Worm (Caenorhabditis elegans) whole organism, L4 larva: Measurements from ENCODE around the gene stn-2.

Source experiments
- D1046.2 ChIP-seq: fragments of 200-800 bp; sonication (Bioruptor generic); IDR thresholded peaks from 2 replicates; pipeline ENCODE4 v1.3.6; 2022; ENCODE audit warnings: missing genetic modification characterization, missing compliant biosample characterization
- F10B5.3 ChIP-seq: sonication (generic microtip); optimal IDR thresholded peaks from 2 replicates; lab custom pipeline; 2016; ENCODE audit warnings: mild to moderate bottlenecking, missing genetic modification characterization, missing compliant biosample characterization
- R02D3.7 ChIP-seq: fragments of 150-350 bp; sonication (generic microtip); optimal IDR thresholded peaks from 3 replicates; lab custom pipeline; 2014; ENCODE audit warnings: missing biosample characterization, missing genetic modification characterization
- T26A8.4 ChIP-seq: fragments of 200-800 bp; sonication (Bioruptor generic); IDR thresholded peaks from 2 replicates; pipeline ENCODE4 v1.3.6; 2022; ENCODE audit warnings: missing genetic modification characterization, missing compliant biosample characterization
- ZK546.5 ChIP-seq, 2 experiments: sonication (generic microtip); optimal IDR thresholded peaks; 2 replicates each; lab custom pipeline; 2017; ENCODE audit warnings: missing biosample characterization in 2 of 2, missing genetic modification characterization in 2 of 2
- aha-1 ChIP-seq: fragments of 150-350 bp; peaks from one replicate; lab custom pipeline; 2014; ENCODE audit warnings: missing biosample characterization, missing genetic modification characterization
- arid-1 ChIP-seq: fragments of 200-800 bp; sonication (Bioruptor generic); conservative IDR thresholded peaks from 2 replicates; pipeline ENCODE4 v1.3.6; 2022; ENCODE audit warnings: missing genetic modification reagents, missing genetic modification characterization, missing compliant biosample characterization
- ceh-82 ChIP-seq: sonication (generic microtip); optimal IDR thresholded peaks from 2 replicates; lab custom pipeline; 2017; ENCODE audit warnings: missing biosample characterization, missing genetic modification characterization
- ces-1 ChIP-seq: fragments of 150-350 bp; sonication (generic microtip); optimal IDR thresholded peaks from 4 replicates; lab custom pipeline; 2014; ENCODE audit warnings: missing biosample characterization, missing genetic modification reagents, missing genetic modification characterization
- ctbp-1 ChIP-seq: fragments of 200-800 bp; sonication (Bioruptor generic); IDR thresholded peaks from 2 replicates; pipeline ENCODE4 v1.3.6; 2022; ENCODE audit warnings: missing genetic modification reagents, missing genetic modification characterization, missing compliant biosample characterization
- daf-12 ChIP-seq: fragments of 150-350 bp; optimal IDR thresholded peaks from 2 replicates; lab custom pipeline; 2014; ENCODE audit warnings: missing biosample characterization, missing genetic modification reagents, missing genetic modification characterization
- daf-16 ChIP-seq, 3 experiments: sonication (generic microtip); optimal IDR thresholded peaks; 2 replicates each; lab custom pipeline; 2016 to 2017; ENCODE audit warnings: missing genetic modification characterization in 3 of 3, missing genetic modification reagents in 3 of 3, mild to moderate bottlenecking in 2 of 3, missing compliant biosample characterization in 2 of 3, missing biosample characterization in 1 of 3, moderate library complexity in 1 of 3
- dmd-9 ChIP-seq: fragments of 200-800 bp; sonication (Bioruptor generic); IDR thresholded peaks from 2 replicates; pipeline ENCODE4 v1.3.6; 2022; ENCODE audit warnings: missing genetic modification reagents, missing genetic modification characterization, missing compliant biosample characterization
- dpl-1 ChIP-seq: fragments of 150-350 bp; optimal IDR thresholded peaks from 2 replicates; lab custom pipeline; 2014; ENCODE audit warnings: missing biosample characterization, missing genetic modification reagents, missing genetic modification characterization
- dve-1 ChIP-seq: sonication (generic microtip); optimal IDR thresholded peaks from 2 replicates; lab custom pipeline; 2017; ENCODE audit warnings: antibody characterized with exemption, mild to moderate bottlenecking, missing genetic modification characterization, missing compliant biosample characterization; ENCODE audit not compliant: insufficient read depth
- egl-43 ChIP-seq: fragments of 200-800 bp; sonication (Bioruptor generic); IDR thresholded peaks from 2 replicates; pipeline ENCODE4 v1.3.6; 2022; ENCODE audit warnings: missing genetic modification reagents, missing genetic modification characterization, missing compliant biosample characterization
- fos-1 ChIP-seq: fragments of 150-350 bp; optimal IDR thresholded peaks from 2 replicates; lab custom pipeline; 2014; ENCODE audit warnings: missing biosample characterization, missing genetic modification characterization
- hif-1 ChIP-seq, 2 experiments: sonication (generic microtip); optimal IDR thresholded peaks; 2 replicates each; lab custom pipeline; 2016 to 2017; ENCODE audit warnings: missing compliant biosample characterization in 2 of 2, missing genetic modification characterization in 2 of 2, missing genetic modification reagents in 2 of 2, missing genotype in 2 of 2, mild to moderate bottlenecking in 1 of 2
- hlh-11 ChIP-seq: fragments of 200-800 bp; sonication (Bioruptor generic); optimal IDR thresholded peaks from 2 replicates; lab custom pipeline; 2018; ENCODE audit warnings: mild to moderate bottlenecking, missing genetic modification characterization, missing compliant biosample characterization
- lin-13 ChIP-seq: fragments of 150-350 bp; optimal IDR thresholded peaks from 2 replicates; lab custom pipeline; 2014; ENCODE audit warnings: missing biosample characterization, missing genetic modification reagents, missing genetic modification characterization
- lin-39 ChIP-seq: fragments of 150-350 bp; optimal IDR thresholded peaks from 2 replicates; lab custom pipeline; 2014; ENCODE audit warnings: missing biosample characterization, missing genetic modification reagents, missing genetic modification characterization
- lir-3 ChIP-seq: sonication (generic microtip); optimal IDR thresholded peaks from 2 replicates; lab custom pipeline; 2016; ENCODE audit warnings: mild to moderate bottlenecking, missing genetic modification characterization, missing compliant biosample characterization
- lsy-2 ChIP-seq, 2 experiments: fragments of 150-350 bp in 1 of 2; sonication (generic microtip) in 1 of 2; optimal IDR thresholded peaks; 2 replicates each; lab custom pipeline; 2014 to 2017; ENCODE audit warnings: missing biosample characterization in 2 of 2, missing genetic modification characterization in 2 of 2
- madf-5 ChIP-seq, 2 experiments: fragments of 200-800 bp; sonication (Bioruptor generic); IDR thresholded peaks; 2 replicates each; pipeline ENCODE4 v1.3.6; 2022; ENCODE audit warnings: missing compliant biosample characterization in 2 of 2, missing genetic modification characterization in 2 of 2
- madf-9 ChIP-seq: fragments of 200-800 bp; sonication (Bioruptor generic); conservative IDR thresholded peaks from 2 replicates; pipeline ENCODE4 v1.3.6; 2022; ENCODE audit warnings: missing genetic modification reagents, missing genetic modification characterization, missing compliant biosample characterization
- mes-2 ChIP-seq: sonication (generic microtip); optimal IDR thresholded peaks from 2 replicates; lab custom pipeline; 2016; ENCODE audit warnings: missing genotype, mild to moderate bottlenecking, missing genetic modification characterization, missing compliant biosample characterization; ENCODE audit not compliant: poor library complexity, severe bottlenecking
- mxl-3 ChIP-seq: fragments of 200-800 bp; sonication (Bioruptor generic); optimal IDR thresholded peaks from 2 replicates; lab custom pipeline; 2018; ENCODE audit warnings: mild to moderate bottlenecking, missing genetic modification characterization, missing compliant biosample characterization
- nhr-102 ChIP-seq: sonication (generic microtip); optimal IDR thresholded peaks from 2 replicates; lab custom pipeline; 2016; ENCODE audit warnings: mild to moderate bottlenecking, missing genetic modification characterization, moderate library complexity, missing compliant biosample characterization
- nhr-11 ChIP-seq: fragments of 150-350 bp; optimal IDR thresholded peaks from 2 replicates; lab custom pipeline; 2014; ENCODE audit warnings: missing biosample characterization, missing genetic modification characterization
- nhr-28 ChIP-seq: fragments of 150-350 bp; optimal IDR thresholded peaks from 2 replicates; lab custom pipeline; 2014; ENCODE audit warnings: missing biosample characterization, missing genetic modification characterization
- nhr-42 ChIP-seq: fragments of 200-800 bp; sonication (Bioruptor generic); IDR thresholded peaks from 2 replicates; pipeline ENCODE4 v1.3.6; 2022; ENCODE audit warnings: missing genetic modification characterization, missing compliant biosample characterization
- nhr-48 ChIP-seq: sonication (generic microtip); optimal IDR thresholded peaks from 2 replicates; lab custom pipeline; 2016; ENCODE audit warnings: mild to moderate bottlenecking, missing genetic modification characterization, missing compliant biosample characterization
- nhr-6 ChIP-seq: fragments of 150-350 bp; optimal IDR thresholded peaks from 2 replicates; lab custom pipeline; 2014; ENCODE audit warnings: missing biosample characterization, missing genetic modification characterization
- pha-4 ChIP-seq, 2 experiments: fragments of 150-350 bp in 1 of 2; fragments of 200-800 bp in 1 of 2; sonication (Bioruptor generic) in 1 of 2; IDR thresholded peaks in 1 of 2; optimal IDR thresholded peaks in 1 of 2; 2 replicates each; pipeline versions ENCODE4 v1.3.6 to Lab custom; 2014 to 2022; ENCODE audit warnings: missing genetic modification characterization in 2 of 2, missing genetic modification reagents in 2 of 2, missing biosample characterization in 1 of 2, missing compliant biosample characterization in 1 of 2
- php-3 ChIP-seq: fragments of 200-800 bp; sonication (Bioruptor generic); IDR thresholded peaks from 2 replicates; pipeline ENCODE4 v1.3.6; 2022; ENCODE audit warnings: missing genetic modification reagents, missing genetic modification characterization, missing compliant biosample characterization
- pqm-1 ChIP-seq: sonication (generic microtip); optimal IDR thresholded peaks from 2 replicates; lab custom pipeline; 2017; ENCODE audit warnings: missing biosample characterization, missing genetic modification characterization
- saeg-2 ChIP-seq: fragments of 200-800 bp; sonication (Bioruptor generic); IDR thresholded peaks from 2 replicates; pipeline ENCODE4 v1.3.6; 2022; ENCODE audit warnings: missing genetic modification reagents, missing genetic modification characterization, missing compliant biosample characterization
- snpc-4 ChIP-seq: fragments of 150-350 bp; optimal IDR thresholded peaks from 2 replicates; lab custom pipeline; 2014; ENCODE audit warnings: missing biosample characterization, missing genetic modification characterization
- spr-1 ChIP-seq: sonication (generic microtip); optimal IDR thresholded peaks from 2 replicates; lab custom pipeline; 2016; ENCODE audit warnings: mild to moderate bottlenecking, missing genetic modification characterization, missing compliant biosample characterization
- unc-62 ChIP-seq, 3 experiments: fragments of 150-350 bp in 1 of 3; sonication (generic microtip); optimal IDR thresholded peaks in 2 of 3; peaks in 1 of 3; 1 replicate in 1 of 3; 2 replicates in 2 of 3; lab custom pipeline; 2014 to 2017; ENCODE audit warnings: missing biosample characterization in 3 of 3, missing genetic modification characterization in 3 of 3, missing genetic modification reagents in 3 of 3, missing genotype in 1 of 3
- zfp-2 ChIP-seq: sonication (generic microtip); optimal IDR thresholded peaks from 2 replicates; lab custom pipeline; 2016; ENCODE audit warnings: mild to moderate bottlenecking, missing genetic modification characterization, missing compliant biosample characterization
- zip-11 ChIP-seq: fragments of 200-800 bp; sonication (Bioruptor generic); IDR thresholded peaks from 2 replicates; pipeline ENCODE4 v1.3.6; 2022; ENCODE audit warnings: missing genetic modification characterization, missing compliant biosample characterization
- zip-2 ChIP-seq: fragments of 150-350 bp; optimal IDR thresholded peaks from 2 replicates; lab custom pipeline; 2014; ENCODE audit warnings: missing biosample characterization, missing genetic modification characterization

The stn-2 gene

DNA sequence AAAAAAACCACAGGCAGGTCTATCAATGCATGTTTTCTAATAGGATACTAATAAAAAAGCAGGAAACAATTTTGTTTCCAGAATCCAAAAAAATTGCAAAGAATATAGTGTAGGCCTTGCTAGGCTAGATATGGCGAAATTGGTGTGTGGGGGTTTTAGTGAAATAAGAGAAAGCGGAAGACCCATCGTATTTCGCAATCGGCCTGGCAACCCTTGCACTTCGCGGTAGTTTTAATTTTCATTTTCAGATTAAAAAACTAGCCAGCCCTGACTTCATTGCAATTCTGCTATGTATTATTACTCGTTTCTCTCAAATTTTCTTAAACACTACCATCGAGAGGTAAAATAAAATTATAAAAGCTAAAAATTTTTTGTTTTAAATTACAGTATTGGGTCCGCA lies 5.5 kb downstream of the stn-2 start:
- TF ChIP-seq aha-1 (tag; lab: Kevin White, UChicago) = peak; percentile 24
- TF ChIP-seq spr-1 (tag; lab: Kevin White, UChicago) = no peak
- TF ChIP-seq zfp-2 = no peak
- TF ChIP-seq dpl-1 = no peak
- no peak for TF ChIP-seq hif-1 (tag; optimal IDR thresholded peaks at IDR 0.05; lab: Kevin White, UChicago)
- TF ChIP-seq snpc-4 (tag; lab: Kevin White, UChicago) = no peak
- TF ChIP-seq daf-12 (tag; lab: Kevin White, UChicago) = no peak
- no peak for TF ChIP-seq zip-11

DNA sequence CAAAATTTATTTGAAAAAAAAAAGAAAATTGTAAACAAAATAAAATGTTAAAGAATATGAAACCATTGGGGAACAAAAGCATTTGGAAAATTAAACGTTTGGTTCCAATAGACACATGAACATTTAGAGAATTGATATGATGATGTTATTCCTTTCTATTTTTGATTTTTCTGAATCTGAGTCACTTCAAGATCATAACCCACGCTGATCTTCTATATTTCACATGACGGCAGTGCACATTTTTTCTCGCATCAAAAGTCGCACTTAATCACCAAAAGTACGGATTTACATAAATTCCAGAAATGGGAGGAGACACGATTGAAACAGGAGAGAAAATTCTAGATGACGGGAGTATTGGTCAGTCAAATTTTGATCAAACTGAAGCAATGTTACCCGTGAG lies 7.7 kb downstream of the stn-2 start, which contains the start of gene F27D9.2:
Gene F27D9.2, plus strand, starts transcription at position 301 of the 400 bp plus-strand sequence.
- TF ChIP-seq unc-62 (GFP tag; optimal IDR thresholded peaks at IDR 0.05 in 1 of 2; lab: Kevin White, UChicago) (no peak), unc-62 (tag; optimal IDR thresholded peaks at IDR 0.05; lab: Kevin White, UChicago) (no peak), saeg-2 (no peak), hif-1 (tag; optimal IDR thresholded peaks at IDR 0.05; lab: Kevin White, UChicago) (no peak), zip-2 (tag; lab: Kevin White, UChicago) (no peak), pqm-1 (no peak), nhr-48 (no peak), nhr-102 (tag; lab: Kevin White, UChicago) (no peak), lsy-2 (tag; optimal IDR thresholded peaks at IDR 0.05; lab: Kevin White, UChicago) (no peak), ces-1 (GFP tag; lab: Kevin White, UChicago) (no peak), madf-9 (no peak), egl-43 (GFP tag; lab: Robert Waterston, UW) (no peak), lin-39 (tag; lab: Kevin White, UChicago) (no peak), ceh-82 (tag; lab: Kevin White, UChicago) (no peak), php-3 (GFP tag; lab: Robert Waterston, UW) (no peak), mes-2 (tag; lab: Kevin White, UChicago) (no peak), dmd-9 (GFP tag; lab: Robert Waterston, UW) (no peak)

DNA sequence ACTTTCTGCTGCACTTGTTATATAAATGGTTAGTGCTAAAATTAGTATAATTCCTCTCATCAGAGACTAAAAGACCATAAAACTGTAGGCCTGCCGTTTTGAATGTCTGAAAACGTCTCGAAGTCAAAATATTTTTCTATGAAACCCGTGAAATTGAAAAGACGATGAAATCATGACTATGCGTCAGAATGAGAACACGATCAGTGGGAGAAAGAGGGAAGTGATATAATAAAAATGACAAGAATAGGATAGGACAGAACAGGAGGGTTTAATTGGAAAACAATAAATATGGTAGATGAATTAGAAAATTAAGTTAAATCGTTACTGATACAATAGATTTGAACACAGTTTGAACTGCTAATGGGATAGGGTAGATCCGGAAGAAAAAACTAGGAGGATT lies 9.8 kb downstream of the stn-2 start, which contains the start of gene F27D9.7:
Gene F27D9.7, minus strand, starts transcription at position 101 of the 400 bp plus-strand sequence.
- TF ChIP-seq aha-1 (tag; lab: Kevin White, UChicago) (peak; percentile 49), R02D3.7 (tag; lab: Kevin White, UChicago) (no peak), F10B5.3 (no peak), ctbp-1 (no peak), D1046.2 (no peak), lin-13 (GFP tag; lab: Kevin White, UChicago) (no peak), T26A8.4 (no peak), ZK546.5 (tag; optimal IDR thresholded peaks at IDR 0.05; lab: Kevin White, UChicago) (no peak), nhr-42 (GFP tag; lab: Robert Waterston, UW) (no peak)
- TF ChIP-seq, all 104 proteins: peak for 1

DNA sequence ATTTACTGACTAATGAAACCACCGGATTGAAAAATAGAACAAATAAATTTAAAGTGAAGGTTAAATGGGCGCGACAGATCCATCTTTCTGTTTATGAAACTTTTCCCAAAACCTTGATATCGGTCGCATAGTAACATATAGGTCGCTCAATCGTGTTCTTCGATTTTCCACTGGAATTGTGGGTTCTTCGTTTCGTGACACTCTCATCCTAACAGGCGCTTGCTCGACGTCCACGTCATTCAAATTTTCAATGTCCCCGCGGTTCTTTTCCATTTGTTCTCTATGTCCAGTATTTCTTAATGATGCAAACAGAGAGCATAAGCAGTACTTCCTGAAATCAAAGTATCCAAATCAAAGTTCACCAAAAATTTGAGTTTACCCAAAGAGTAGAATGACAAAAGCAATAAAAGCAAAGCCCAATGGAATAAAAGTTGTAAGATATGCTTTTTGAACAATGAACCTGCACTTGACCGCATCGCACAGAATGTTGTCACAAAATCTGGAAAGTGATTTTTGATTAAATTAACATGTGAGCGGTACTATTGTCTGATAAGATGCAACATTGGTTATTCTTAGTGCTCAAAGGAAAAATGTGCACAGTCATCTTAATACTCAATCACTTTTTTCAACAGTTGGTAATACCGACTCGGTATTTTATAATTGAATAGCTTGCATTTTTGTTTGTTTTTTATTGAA lies 12.9 kb downstream of the stn-2 start, which contains the start of gene F27D9.13:
Gene F27D9.13, minus strand, starts transcription at position 51 of the 696 bp plus-strand sequence.
- no peak for TF ChIP-seq nhr-11
- no peak for TF ChIP-seq pha-4 (GFP tag; IDR thresholded peaks at IDR 0.05; lab: Robert Waterston, UW)
- no peak for TF ChIP-seq pha-4 (tag; optimal IDR thresholded peaks at IDR 0.05; lab: Kevin White, UChicago)
- TF ChIP-seq dve-1 (tag; lab: Kevin White, UChicago) = peak; percentile 17
- TF ChIP-seq nhr-102 (tag; lab: Kevin White, UChicago) = no peak
- no peak for TF ChIP-seq arid-1 (GFP tag; lab: Robert Waterston, UW)
- TF ChIP-seq fos-1 (tag; lab: Kevin White, UChicago) = no peak
- no peak for TF ChIP-seq madf-5 (GFP tag; IDR thresholded peaks at IDR 0.05; lab: Robert Waterston, UW)
- TF ChIP-seq nhr-28 (tag; lab: Kevin White, UChicago) = peak; percentile 21
- peak; percentile 12 for TF ChIP-seq hlh-11 (tag; lab: Kevin White, UChicago)
- TF ChIP-seq pqm-1 = peak; percentile 3
- TF ChIP-seq mxl-3 (GFP tag; lab: Kevin White, UChicago) = no peak
- no peak for TF ChIP-seq nhr-6 (tag; lab: Kevin White, UChicago)
- TF ChIP-seq dmd-9 (GFP tag; lab: Robert Waterston, UW) = no peak
- TF ChIP-seq daf-16 (GFP tag; optimal IDR thresholded peaks at IDR 0.05; lab: Kevin White, UChicago) = no peak
- TF ChIP-seq daf-16 (tag; optimal IDR thresholded peaks at IDR 0.05; lab: Kevin White, UChicago) = no peak
- TF ChIP-seq lir-3 (tag; lab: Kevin White, UChicago) = no peak
- TF ChIP-seq, all 104 proteins: peak for 4
